Worm (Caenorhabditis elegans) whole organism, L3 larva: ENCODE results near the gene srw-89.

ENCODE experiments used
- ZK546.5 ChIP-seq: sonication (generic microtip); optimal IDR thresholded peaks from 2 replicates; lab custom pipeline; 2017; ENCODE audit warnings: missing biosample characterization, missing genetic modification characterization
- aly-2 ChIP-seq: fragments of 150-350 bp; optimal IDR thresholded peaks from 2 replicates; lab custom pipeline; 2014; ENCODE audit warnings: missing biosample characterization, missing genetic modification characterization
- ama-1 ChIP-seq: fragments of 150-350 bp; optimal IDR thresholded peaks from 2 replicates; lab custom pipeline; 2018
- ceh-16 ChIP-seq: sonication (generic microtip); optimal IDR thresholded peaks from 2 replicates; lab custom pipeline; 2017; ENCODE audit warnings: missing biosample characterization, missing genetic modification characterization
- ceh-28 ChIP-seq: fragments of 150-350 bp; optimal IDR thresholded peaks from 2 replicates; lab custom pipeline; 2014; ENCODE audit warnings: missing biosample characterization, missing genetic modification reagents, missing genetic modification characterization
- ceh-9 ChIP-seq: sonication (generic microtip); optimal IDR thresholded peaks from 2 replicates; lab custom pipeline; 2018; ENCODE audit warnings: missing biosample characterization, missing genetic modification characterization
- daf-12 ChIP-seq: fragments of 150-350 bp; optimal IDR thresholded peaks from 2 replicates; lab custom pipeline; 2014; ENCODE audit warnings: missing biosample characterization, missing genetic modification reagents, missing genetic modification characterization
- egl-27 ChIP-seq: sonication (generic microtip); optimal IDR thresholded peaks from 4 replicates; lab custom pipeline; 2017; ENCODE audit warnings: missing biosample characterization, missing genetic modification reagents, missing genetic modification characterization
- egl-5 ChIP-seq: fragments of 150-350 bp; optimal IDR thresholded peaks from 2 replicates; lab custom pipeline; 2017; ENCODE audit warnings: missing biosample characterization, missing genetic modification reagents, missing genetic modification characterization, inconsistent platforms
- elt-1 ChIP-seq: fragments of 150-350 bp; optimal IDR thresholded peaks from 2 replicates; lab custom pipeline; 2014; ENCODE audit warnings: missing biosample characterization, missing genetic modification characterization
- elt-2 ChIP-seq: sonication (generic microtip); optimal IDR thresholded peaks from 2 replicates; lab custom pipeline; 2016; ENCODE audit warnings: missing genetic modification reagents, mild to moderate bottlenecking, missing genetic modification characterization, missing compliant biosample characterization
- eor-1 ChIP-seq, 2 experiments: fragments of 150-350 bp; optimal IDR thresholded peaks; 2 replicates each; lab custom pipeline; 2014 to 2018; ENCODE audit warnings: missing biosample characterization in 2 of 2, missing genetic modification characterization in 2 of 2
- fkh-10 ChIP-seq: sonication (generic microtip); optimal IDR thresholded peaks from 2 replicates; lab custom pipeline; 2017; ENCODE audit warnings: missing biosample characterization, missing genetic modification reagents, missing genetic modification characterization
- fkh-2 ChIP-seq: fragments of 150-350 bp; optimal IDR thresholded peaks from 2 replicates; lab custom pipeline; 2014; ENCODE audit warnings: missing biosample characterization, missing genetic modification reagents, missing genetic modification characterization
- fos-1 ChIP-seq: fragments of 150-350 bp; optimal IDR thresholded peaks from 2 replicates; lab custom pipeline; 2014; ENCODE audit warnings: missing biosample characterization, missing genetic modification characterization
- hmg-11 ChIP-seq: sonication (generic microtip); optimal IDR thresholded peaks from 2 replicates; lab custom pipeline; 2016; ENCODE audit warnings: missing genetic modification characterization, missing compliant biosample characterization
- jun-1 ChIP-seq: fragments of 150-350 bp; optimal IDR thresholded peaks from 2 replicates; lab custom pipeline; 2014; ENCODE audit warnings: missing biosample characterization, missing genetic modification reagents, missing genetic modification characterization
- lin-39 ChIP-seq: fragments of 150-350 bp; optimal IDR thresholded peaks from 2 replicates; lab custom pipeline; 2018; ENCODE audit warnings: missing biosample characterization, missing genetic modification reagents, missing genetic modification characterization
- mdl-1 ChIP-seq: fragments of 150-350 bp; optimal IDR thresholded peaks from 2 replicates; lab custom pipeline; 2014; ENCODE audit warnings: missing biosample characterization, missing genetic modification characterization
- mml-1 ChIP-seq: fragments of 150-350 bp; sonication (generic microtip); optimal IDR thresholded peaks from 3 replicates; lab custom pipeline; 2014; ENCODE audit warnings: missing biosample characterization, missing genetic modification characterization
- nhr-11 ChIP-seq: fragments of 150-350 bp; optimal IDR thresholded peaks from 2 replicates; lab custom pipeline; 2014; ENCODE audit warnings: missing biosample characterization, missing genetic modification characterization
- nhr-12 ChIP-seq: fragments of 150-350 bp; optimal IDR thresholded peaks from 2 replicates; lab custom pipeline; 2014; ENCODE audit warnings: missing biosample characterization, missing genetic modification characterization
- nhr-23 ChIP-seq: fragments of 150-350 bp; optimal IDR thresholded peaks from 2 replicates; lab custom pipeline; 2014; ENCODE audit warnings: missing biosample characterization, missing genetic modification reagents, missing genetic modification characterization
- nhr-237 ChIP-seq: fragments of 150-350 bp; optimal IDR thresholded peaks from 2 replicates; lab custom pipeline; 2014; ENCODE audit warnings: missing biosample characterization, missing genetic modification characterization
- nhr-43 ChIP-seq: sonication (generic microtip); optimal IDR thresholded peaks from 2 replicates; lab custom pipeline; 2016; ENCODE audit warnings: mild to moderate bottlenecking, missing genetic modification characterization, missing compliant biosample characterization; ENCODE audit not compliant: poor library complexity, severe bottlenecking
- nhr-67 ChIP-seq: fragments of 150-350 bp; optimal IDR thresholded peaks from 2 replicates; lab custom pipeline; 2014; ENCODE audit warnings: missing biosample characterization, missing genetic modification characterization
- nhr-76 ChIP-seq: fragments of 150-350 bp; sonication (generic microtip); optimal IDR thresholded peaks from 5 replicates; lab custom pipeline; 2014; ENCODE audit warnings: missing biosample characterization, missing genetic modification characterization
- nhr-77 ChIP-seq: fragments of 150-350 bp; optimal IDR thresholded peaks from 2 replicates; lab custom pipeline; 2014; ENCODE audit warnings: missing biosample characterization, missing genetic modification characterization
- pha-4 ChIP-seq: fragments of 150-350 bp; optimal IDR thresholded peaks from 2 replicates; lab custom pipeline; 2014; ENCODE audit warnings: missing biosample characterization, missing genetic modification reagents, missing genetic modification characterization
- pqm-1 ChIP-seq: fragments of 150-350 bp; optimal IDR thresholded peaks from 2 replicates; lab custom pipeline; 2017; ENCODE audit warnings: missing biosample characterization, missing genetic modification characterization, inconsistent platforms
- snpc-4 ChIP-seq: fragments of 150-350 bp; optimal IDR thresholded peaks from 2 replicates; lab custom pipeline; 2014; ENCODE audit warnings: missing biosample characterization, missing genetic modification characterization
- tbx-2 ChIP-seq: sonication (generic microtip); optimal IDR thresholded peaks from 2 replicates; lab custom pipeline; 2016; ENCODE audit warnings: mild to moderate bottlenecking, missing genetic modification characterization, missing compliant biosample characterization
- unc-39 ChIP-seq: sonication (generic microtip); optimal IDR thresholded peaks from 4 replicates; lab custom pipeline; 2017; ENCODE audit warnings: missing biosample characterization, missing genetic modification characterization
- unc-62 ChIP-seq: fragments of 150-350 bp; sonication (generic microtip); optimal IDR thresholded peaks from 4 replicates; lab custom pipeline; 2014; ENCODE audit warnings: missing biosample characterization, missing genetic modification reagents, missing genetic modification characterization
- ztf-11 ChIP-seq: fragments of 150-350 bp; optimal IDR thresholded peaks from 2 replicates; lab custom pipeline; 2014; ENCODE audit warnings: missing biosample characterization, missing genetic modification characterization

Gene srw-89

ce11 chrV:4018591-4018990, 1.7 kb downstream of the srw-89 start:
- TF ChIP-seq tbx-2 (tag; lab: Kevin White, UChicago), result no peak
- TF ChIP-seq daf-12 (tag; lab: Kevin White, UChicago), result no peak
- TF ChIP-seq ceh-28, result no peak
- no peak for TF ChIP-seq nhr-11
- no peak for TF ChIP-seq ceh-9 (tag; lab: Kevin White, UChicago)

DNA sequence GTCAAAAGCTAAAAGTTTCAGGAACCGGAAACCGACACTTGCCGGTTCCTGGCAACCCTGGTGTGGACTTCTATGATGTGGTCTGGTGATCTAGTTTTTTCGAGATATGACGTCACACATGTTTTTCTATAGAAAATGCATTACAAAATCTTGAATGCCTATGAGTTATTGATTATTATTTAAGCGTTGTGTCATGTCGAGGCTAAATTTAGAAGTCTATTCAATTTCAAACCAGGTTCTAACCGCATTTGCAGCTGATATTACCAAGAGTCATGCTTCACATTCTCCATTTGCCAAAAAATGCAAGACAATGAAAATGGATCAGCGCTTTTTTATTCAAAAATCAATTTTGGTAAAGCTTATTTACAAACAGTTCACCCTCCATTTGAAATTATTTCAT, 2.3 kb downstream of the srw-89 start, which contains the start of gene K09D9.3:
Gene K09D9.3, plus strand, starts transcription at position 301 of the 400 bp plus-strand sequence.
- no peak for TF ChIP-seq mdl-1
- TF ChIP-seq snpc-4, result no peak
- no peak for TF ChIP-seq ceh-16 (tag; lab: Kevin White, UChicago)
- no peak for TF ChIP-seq tbx-2 (tag; lab: Kevin White, UChicago)
- TF ChIP-seq, all 47 proteins: peak for 0

DNA sequence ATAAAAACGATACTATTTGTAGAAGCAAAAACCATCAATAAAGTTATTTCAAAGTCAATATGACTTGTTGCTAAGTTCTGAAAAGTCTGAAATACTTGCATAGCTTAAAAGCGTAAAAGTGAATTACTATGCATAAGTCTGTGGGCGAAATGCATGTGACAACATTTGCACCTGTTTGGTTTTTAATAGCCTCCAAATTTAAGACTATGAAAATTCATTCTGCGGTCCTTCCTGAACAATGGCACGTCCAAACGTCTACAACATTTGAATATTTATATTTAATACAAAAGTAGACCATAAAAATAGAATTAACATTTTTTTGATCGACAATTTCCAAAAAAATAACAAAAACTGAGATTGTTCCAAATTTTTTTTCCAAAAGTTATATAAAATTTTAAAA, 4.9 kb downstream of the srw-89 start, which contains the start of gene K09D9.14:
Gene K09D9.14, minus strand, starts transcription at position 101 of the 400 bp plus-strand sequence.
- TF ChIP-seq mdl-1, result no peak
- TF ChIP-seq nhr-67 (tag; lab: Kevin White, UChicago), result no peak
- no peak for TF ChIP-seq snpc-4
- TF ChIP-seq lin-39 (tag; lab: Kevin White, UChicago), result no peak
- TF ChIP-seq jun-1 (tag; lab: Kevin White, UChicago), result no peak
- TF ChIP-seq nhr-23, result no peak
- TF ChIP-seq pha-4 (tag; lab: Kevin White, UChicago), result no peak
- TF ChIP-seq ceh-16 (tag; lab: Kevin White, UChicago), result no peak
- TF ChIP-seq egl-5, result no peak
- TF ChIP-seq fos-1 (tag; lab: Kevin White, UChicago), result no peak
- TF ChIP-seq fkh-2 (tag; lab: Kevin White, UChicago), result no peak
- TF ChIP-seq nhr-12, result no peak
- no peak for TF ChIP-seq elt-2 (tag; lab: Kevin White, UChicago)
- TF ChIP-seq ztf-11 (tag; lab: Kevin White, UChicago), result no peak
- no peak for TF ChIP-seq aly-2 (tag; lab: Kevin White, UChicago)
- TF ChIP-seq nhr-237, result no peak
- TF ChIP-seq daf-12 (tag; lab: Kevin White, UChicago), result no peak
- TF ChIP-seq nhr-77 (tag; lab: Kevin White, UChicago), result no peak
- no peak for TF ChIP-seq nhr-11

ce11 chrV:4022309-4022708, 5.4 kb downstream of the srw-89 start, which contains the start of gene cyp-35A3:
cyp-35A3 (plus strand) TSS chrV:4022609.
- TF ChIP-seq pqm-1 (tag; lab: Kevin White, UChicago) (no peak), jun-1 (tag; lab: Kevin White, UChicago) (no peak), ceh-9 (tag; lab: Kevin White, UChicago) (no peak), nhr-11 (no peak), unc-39 (tag; lab: Kevin White, UChicago) (no peak), aly-2 (tag; lab: Kevin White, UChicago) (no peak), nhr-43 (no peak), hmg-11 (tag; lab: Kevin White, UChicago) (no peak), mml-1 (tag; lab: Kevin White, UChicago) (no peak), snpc-4 (no peak), nhr-23 (no peak), ZK546.5 (no peak), elt-1 (tag; lab: Kevin White, UChicago) (no peak), nhr-12 (no peak), nhr-76 (tag; lab: Kevin White, UChicago) (no peak), fkh-2 (tag; lab: Kevin White, UChicago) (no peak), daf-12 (tag; lab: Kevin White, UChicago) (no peak), ceh-28 (no peak), ama-1 (lab: Kevin White, UChicago) (no peak)

ce11 chrV:4024777-4025176, 7.9 kb downstream of the srw-89 start, which contains the start of gene K09D9.1:
K09D9.1 (plus strand) TSS chrV:4025047.
- TF ChIP-seq elt-2 (tag; lab: Kevin White, UChicago), result peak; percentile 92
- TF ChIP-seq pqm-1 (tag; lab: Kevin White, UChicago), result peak; percentile 81
- TF ChIP-seq jun-1 (tag; lab: Kevin White, UChicago), result peak; percentile 64
- TF ChIP-seq fkh-10 (GFP tag; lab: Kevin White, UChicago), result no peak
- TF ChIP-seq fos-1 (tag; lab: Kevin White, UChicago), result no peak
- TF ChIP-seq mml-1 (tag; lab: Kevin White, UChicago), result no peak
- no peak for TF ChIP-seq eor-1 (tag; optimal IDR thresholded peaks at IDR 0.05; lab: Kevin White, UChicago)
- no peak for TF ChIP-seq egl-27 (tag; lab: Kevin White, UChicago)
- TF ChIP-seq unc-62 (GFP tag; lab: Kevin White, UChicago), result no peak
- no peak for TF ChIP-seq nhr-76 (tag; lab: Kevin White, UChicago)
